Fruit fly (Drosophila melanogaster) whole organism, embryonic: ENCODE data around the gene PAPLA1.

Experiments used
- Atf-2 ChIP-seq: fragments of 200-800 bp; sonication (Bioruptor generic); optimal IDR thresholded peaks from 2 replicates; lab custom pipeline; 2016; ENCODE audit warnings: missing biosample characterization, missing genetic modification characterization
- Atf3 ChIP-seq: fragments of 200-800 bp; sonication (Bioruptor generic); optimal IDR thresholded peaks from 3 replicates; lab custom pipeline; 2016; ENCODE audit warnings: missing biosample characterization, missing genetic modification characterization
- Atf6 ChIP-seq: fragments of 200-800 bp; sonication (Bioruptor generic); IDR thresholded peaks from 2 replicates; pipeline ENCODE4 v1.3.6; 2022; ENCODE audit warnings: missing biosample characterization, missing genetic modification characterization
- Bdp1 ChIP-seq: fragments of 200-800 bp; sonication (Bioruptor generic); optimal IDR thresholded peaks from 3 replicates; lab custom pipeline; 2016; ENCODE audit warnings: missing biosample characterization, missing genetic modification characterization
- CG10321 ChIP-seq: fragments of 200-800 bp; sonication (Bioruptor generic); IDR thresholded peaks from 2 replicates; pipeline ENCODE4 v1.3.6; 2022; ENCODE audit warnings: missing biosample characterization, missing genetic modification characterization
- CG11456 ChIP-seq: fragments of 200-800 bp; sonication (Bioruptor generic); IDR thresholded peaks from 3 replicates; pipeline ENCODE4 v1.3.6; 2022; ENCODE audit warnings: missing biosample characterization, missing genetic modification characterization
- CG12071 ChIP-seq: fragments of 200-800 bp; sonication (Bioruptor generic); optimal IDR thresholded peaks from 3 replicates; lab custom pipeline; 2018; ENCODE audit warnings: missing biosample characterization, mild to moderate bottlenecking, missing genetic modification characterization
- CG13424 ChIP-seq: fragments of 200-800 bp; sonication (Bioruptor generic); optimal IDR thresholded peaks from 2 replicates; lab custom pipeline; 2019; ENCODE audit warnings: missing biosample characterization, mild to moderate bottlenecking, missing genetic modification characterization, moderate library complexity
- CG13624 ChIP-seq: fragments of 200-800 bp; sonication (Bioruptor generic); optimal IDR thresholded peaks from 2 replicates; lab custom pipeline; 2016; ENCODE audit warnings: missing biosample characterization, missing genetic modification characterization
- CG1602 ChIP-seq: fragments of 200-800 bp; sonication (Bioruptor generic); optimal IDR thresholded peaks from 3 replicates; lab custom pipeline; 2016; ENCODE audit warnings: missing biosample characterization, missing genetic modification characterization
- CG16779 ChIP-seq: fragments of 200-800 bp; sonication (Bioruptor generic); IDR thresholded peaks from 2 replicates; pipeline ENCODE4 v1.3.6; 2022; ENCODE audit warnings: missing biosample characterization, missing genetic modification characterization
- CG16813 ChIP-seq: fragments of 200-800 bp; sonication (Bioruptor generic); IDR thresholded peaks from 3 replicates; pipeline ENCODE4 v1.3.6; 2022; ENCODE audit warnings: missing biosample characterization, missing genetic modification characterization; ENCODE audit not compliant: partially characterized antibody
- CG17359 ChIP-seq: fragments of 200-800 bp; sonication (Bioruptor generic); optimal IDR thresholded peaks from 3 replicates; lab custom pipeline; 2018; ENCODE audit warnings: missing biosample characterization, mild to moderate bottlenecking, missing genetic modification characterization, moderate library complexity
- CG17802 ChIP-seq: fragments of 200-800 bp; sonication (Bioruptor generic); optimal IDR thresholded peaks from 2 replicates; lab custom pipeline; 2018; ENCODE audit warnings: missing biosample characterization, mild to moderate bottlenecking, missing genetic modification characterization, moderate library complexity
- CG18262 ChIP-seq: fragments of 200-800 bp; optimal IDR thresholded peaks from 3 replicates; lab custom pipeline; 2019; ENCODE audit warnings: missing biosample characterization, mild to moderate bottlenecking, missing genetic modification characterization, moderate library complexity
- CG2202 ChIP-seq: fragments of 200-800 bp; sonication (Bioruptor generic); optimal IDR thresholded peaks from 2 replicates; lab custom pipeline; 2018; ENCODE audit warnings: missing biosample characterization, mild to moderate bottlenecking, missing genetic modification characterization
- CG3281 ChIP-seq: fragments of 200-800 bp; sonication (Bioruptor generic); optimal IDR thresholded peaks from 3 replicates; lab custom pipeline; 2017; ENCODE audit warnings: missing biosample characterization, mild to moderate bottlenecking, missing genetic modification characterization
- CG42726 ChIP-seq: fragments of 200-800 bp; sonication (Bioruptor generic); IDR thresholded peaks from 2 replicates; pipeline ENCODE4 v1.3.6; 2022; ENCODE audit warnings: missing biosample characterization, missing genetic modification characterization; ENCODE audit not compliant: partially characterized antibody
- CG4328 ChIP-seq: fragments of 200-800 bp; sonication (Bioruptor generic); optimal IDR thresholded peaks from 3 replicates; lab custom pipeline; 2017; ENCODE audit warnings: missing biosample characterization, missing genetic modification reagents, missing genetic modification characterization
- CG43689 ChIP-seq: fragments of 200-800 bp; sonication (Bioruptor generic); IDR thresholded peaks from 2 replicates; pipeline ENCODE4 v1.3.6; 2022; ENCODE audit warnings: missing biosample characterization, missing genetic modification characterization
- CG7786 ChIP-seq: fragments of 200-800 bp; sonication (Bioruptor generic); optimal IDR thresholded peaks from 2 replicates; lab custom pipeline; 2016; ENCODE audit warnings: missing biosample characterization, missing genetic modification characterization
- CG8290 ChIP-seq, 3 experiments: fragments of 200-800 bp; sonication (Bioruptor generic); optimal IDR thresholded peaks; 2 replicates each; lab custom pipeline; 2016 to 2019; ENCODE audit warnings: missing biosample characterization in 3 of 3, missing genetic modification characterization in 3 of 3, mild to moderate bottlenecking in 2 of 3, moderate library complexity in 1 of 3
- CG8388 ChIP-seq: fragments of 200-800 bp; sonication (Bioruptor generic); optimal IDR thresholded peaks from 2 replicates; lab custom pipeline; 2019; ENCODE audit warnings: missing biosample characterization, mild to moderate bottlenecking, missing genetic modification characterization, moderate library complexity
- CG9797 ChIP-seq: fragments of 200-800 bp; sonication (Bioruptor generic); optimal IDR thresholded peaks from 3 replicates; lab custom pipeline; 2018; ENCODE audit warnings: missing biosample characterization, mild to moderate bottlenecking, missing genetic modification characterization
- Deaf1 ChIP-seq: fragments of 200-800 bp; optimal IDR thresholded peaks from 3 replicates; lab custom pipeline; 2019; ENCODE audit warnings: missing biosample characterization, mild to moderate bottlenecking, missing genetic modification characterization, moderate library complexity
- Dip2 ChIP-seq: fragments of 200-800 bp; sonication (Bioruptor generic); IDR thresholded peaks from 2 replicates; pipeline ENCODE4 v1.3.6; 2022; ENCODE audit warnings: missing biosample characterization, missing genetic modification characterization
- Doc3 ChIP-seq: fragments of 200-800 bp; sonication (Bioruptor generic); IDR thresholded peaks from 3 replicates; pipeline ENCODE4 v1.3.6; 2022; ENCODE audit warnings: missing biosample characterization, missing genetic modification characterization; ENCODE audit not compliant: partially characterized antibody
- Dref ChIP-seq: fragments of 200-800 bp; sonication (Bioruptor generic); IDR thresholded peaks from 2 replicates; pipeline ENCODE4 v1.3.6; 2022; ENCODE audit warnings: missing biosample characterization, missing genetic modification characterization
- Gsc ChIP-seq: fragments of 200-800 bp; sonication (Bioruptor generic); IDR thresholded peaks from 2 replicates; pipeline ENCODE4 v1.3.6; 2022; ENCODE audit warnings: missing biosample characterization, missing genetic modification characterization
- Kr ChIP-seq: fragments of 200-800 bp; sonication (Bioruptor generic); optimal IDR thresholded peaks from 2 replicates; lab custom pipeline; 2017; ENCODE audit warnings: missing biosample characterization, mild to moderate bottlenecking, missing genetic modification characterization
- Lpt ChIP-seq: fragments of >200 bp; optimal IDR thresholded peaks from 2 replicates; lab custom pipeline; 2018; ENCODE audit warnings: missing biosample characterization, missing genetic modification characterization
- Mrtf ChIP-seq: fragments of 200-800 bp; sonication (Bioruptor generic); IDR thresholded peaks from 3 replicates; pipeline ENCODE4 v1.3.6; 2022; ENCODE audit warnings: missing biosample characterization, missing genetic modification characterization
- Scr ChIP-seq: fragments of 200-800 bp; sonication (Bioruptor generic); IDR thresholded peaks from 2 replicates; pipeline ENCODE4 v1.3.6; 2022; ENCODE audit warnings: missing biosample characterization, missing genetic modification characterization; ENCODE audit not compliant: partially characterized antibody
- ara ChIP-seq: fragments of 200-800 bp; sonication (Bioruptor generic); IDR thresholded peaks from 2 replicates; pipeline ENCODE4 v1.3.6; 2022; ENCODE audit warnings: missing biosample characterization, missing genetic modification characterization
- bsh ChIP-seq, 2 experiments: fragments of 200-800 bp; sonication (Bioruptor generic); optimal IDR thresholded peaks; 2 replicates each; lab custom pipeline; 2017 to 2018; ENCODE audit warnings: mild to moderate bottlenecking in 2 of 2, missing biosample characterization in 2 of 2, missing genetic modification characterization in 2 of 2, moderate library complexity in 1 of 2
- cwo ChIP-seq: fragments of 200-800 bp; sonication (Bioruptor generic); optimal IDR thresholded peaks from 3 replicates; lab custom pipeline; 2017; ENCODE audit warnings: missing biosample characterization, missing genetic modification characterization, mild to moderate bottlenecking, moderate library complexity, missing genetic modification reagents
- da ChIP-seq: fragments of 200-800 bp; sonication (Bioruptor generic); optimal IDR thresholded peaks from 2 replicates; lab custom pipeline; 2016; ENCODE audit warnings: missing biosample characterization, missing genetic modification characterization
- dm ChIP-seq: fragments of 200-800 bp; sonication (Bioruptor generic); optimal IDR thresholded peaks from 3 replicates; lab custom pipeline; 2016; ENCODE audit warnings: missing biosample characterization, missing genetic modification characterization
- emc ChIP-seq: fragments of 200-800 bp; sonication (Bioruptor generic); optimal IDR thresholded peaks from 2 replicates; lab custom pipeline; 2016; ENCODE audit warnings: missing biosample characterization, missing genetic modification characterization
- fru ChIP-seq: fragments of >200 bp; optimal IDR thresholded peaks from 2 replicates; lab custom pipeline; 2017
- grn ChIP-seq: fragments of 200-800 bp; sonication (Bioruptor generic); optimal IDR thresholded peaks from 3 replicates; lab custom pipeline; 2017; ENCODE audit warnings: missing biosample characterization, missing genetic modification characterization
- gsb ChIP-seq: fragments of 200-800 bp; sonication (Bioruptor generic); IDR thresholded peaks from 2 replicates; pipeline ENCODE4 v1.3.6; 2022; ENCODE audit warnings: missing biosample characterization, missing genetic modification characterization
- kah ChIP-seq: fragments of 200-800 bp; sonication (Bioruptor generic); optimal IDR thresholded peaks from 2 replicates; lab custom pipeline; 2018; ENCODE audit warnings: missing biosample characterization, mild to moderate bottlenecking, missing genetic modification characterization
- pan ChIP-seq, 4 experiments: fragments of >200 bp in 3 of 4; fragments of 200-800 bp in 1 of 4; sonication (Bioruptor generic) in 1 of 4; optimal IDR thresholded peaks in 3 of 4; IDR thresholded peaks in 1 of 4; 2 replicates each; pipeline versions ENCODE4 v1.3.6 to Lab custom; 2017 to 2022; ENCODE audit warnings: missing biosample characterization in 2 of 4, missing genetic modification characterization in 2 of 4, mixed read lengths in 1 of 4
- pfk ChIP-seq: fragments of 200-800 bp; sonication (Bioruptor generic); optimal IDR thresholded peaks from 2 replicates; lab custom pipeline; 2018; ENCODE audit warnings: missing biosample characterization, mild to moderate bottlenecking, missing genetic modification characterization, moderate library complexity
- pita ChIP-seq: fragments of 200-800 bp; sonication (Bioruptor generic); optimal IDR thresholded peaks from 2 replicates; lab custom pipeline; 2017; ENCODE audit warnings: missing biosample characterization, mild to moderate bottlenecking, missing genetic modification characterization
- tio ChIP-seq: fragments of 200-800 bp; sonication (Bioruptor generic); optimal IDR thresholded peaks from 2 replicates; lab custom pipeline; 2017; ENCODE audit warnings: missing biosample characterization, missing genetic modification characterization, inconsistent platforms
- ttk ChIP-seq: fragments of 200-800 bp; sonication (Bioruptor generic); IDR thresholded peaks from 2 replicates; pipeline ENCODE4 v2.1.2; 2022; ENCODE audit warnings: missing biosample characterization, missing genetic modification characterization
- twi ChIP-seq: fragments of 200-800 bp; optimal IDR thresholded peaks from 2 replicates; lab custom pipeline; 2019; ENCODE audit warnings: missing biosample characterization, mild to moderate bottlenecking, missing genetic modification characterization, moderate library complexity
- wdn ChIP-seq: fragments of 200-800 bp; sonication (Bioruptor generic); IDR thresholded peaks from 2 replicates; pipeline ENCODE4 v1.3.6; 2022; ENCODE audit warnings: missing biosample characterization, missing genetic modification characterization

PAPLA1 gene

DNA sequence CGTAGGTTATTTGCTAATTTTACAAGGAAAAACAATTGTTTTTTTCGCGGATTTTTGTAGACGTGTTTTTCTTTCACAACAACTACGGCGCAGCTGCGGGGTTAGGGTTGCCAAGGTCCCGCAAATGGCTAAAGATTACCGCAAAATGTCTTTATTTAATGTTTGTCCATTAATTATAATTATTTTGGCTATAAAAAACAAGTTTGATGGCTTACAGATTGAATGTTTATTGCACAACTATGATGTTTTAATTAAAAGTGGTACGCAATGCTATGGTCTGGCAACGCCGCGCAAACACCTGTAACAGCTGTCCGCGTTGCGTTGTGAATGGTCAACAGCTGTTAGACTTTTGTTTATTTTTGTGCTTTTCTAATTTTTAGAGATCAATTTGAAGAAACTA, 2.8 kb downstream of the PAPLA1 start (continued):
- TF ChIP-seq Scr (GFP tag; lab: Robert Waterston, UW) (no peak), CG9797 (GFP tag; lab: Kevin White, UChicago) (peak; percentile 23), emc (GFP tag; lab: Kevin White, UChicago) (peak; percentile 6), CG16779 (no peak), pan (optimal IDR thresholded peaks at IDR 0.05; lab: Kevin White, UChicago) (no peak), pan (GFP tag; optimal IDR thresholded peaks at IDR 0.05 in 1 of 2, IDR thresholded peaks at IDR 0.05 in 1 of 2) (peak in 1 of 2 experiments; percentile 64), Mrtf (GFP tag; lab: Robert Waterston, UW) (no peak), wdn (GFP tag; lab: Robert Waterston, UW) (0 out of 2 replicates have a peak, but pooled peaks have one; percentile 50), dm (GFP tag; lab: Kevin White, UChicago) (peak; percentile 26), Atf6 (GFP tag; lab: Robert Waterston, UW) (0 out of 2 replicates have a peak, but pooled peaks have one; percentile 39), CG10321 (GFP tag; lab: Robert Waterston, UW) (no peak), CG42726 (GFP tag; lab: Robert Waterston, UW) (no peak), ara (GFP tag; lab: Robert Waterston, UW) (peak; percentile 59), CG7786 (GFP tag; lab: Kevin White, UChicago) (peak; percentile 62), CG8388 (GFP tag; lab: Kevin White, UChicago) (peak; percentile 41), Doc3 (GFP tag; lab: Robert Waterston, UW) (0 out of 3 replicates have a peak, but pooled peaks have one; percentile 7), tio (GFP tag; lab: Kevin White, UChicago) (peak; percentile 39), CG13624 (GFP tag; lab: Kevin White, UChicago) (peak; percentile 87), Deaf1 (tag; lab: Kevin White, UChicago) (peak; percentile 15), da (GFP tag; lab: Kevin White, UChicago) (peak; percentile 74), Lpt (no peak), CG17359 (peak; percentile 80), CG18262 (peak; percentile 61), CG13424 (tag; lab: Kevin White, UChicago) (peak; percentile 79), CG43689 (no peak), pita (GFP tag; lab: Kevin White, UChicago) (no peak), twi (tag; lab: Kevin White, UChicago) (peak; percentile 55), cwo (GFP tag; lab: Kevin White, UChicago) (peak; percentile 21), CG12071 (GFP tag; lab: Kevin White, UChicago) (peak; percentile 9), Dref (GFP tag; lab: Robert Waterston, UW) (no peak), CG3281 (GFP tag; lab: Kevin White, UChicago) (peak; percentile 82), CG1602 (GFP tag; lab: Kevin White, UChicago) (no peak), bsh (GFP tag; optimal IDR thresholded peaks at IDR 0.05; lab: Kevin White, UChicago) (no peak), Gsc (GFP tag; lab: Robert Waterston, UW) (no peak), CG16813 (0 out of 3 replicates have a peak, but pooled peaks have one; percentile 16), CG17802 (tag; lab: Kevin White, UChicago) (no peak), Bdp1 (GFP tag; lab: Kevin White, UChicago) (peak; percentile 68), ttk (GFP tag; lab: Robert Waterston, UW) (no peak), CG8290 (GFP tag; optimal IDR thresholded peaks at IDR 0.05; lab: Kevin White, UChicago) (peak; percentile 26), CG8290 (tag; optimal IDR thresholded peaks at IDR 0.05; lab: Kevin White, UChicago) (peak in 1 of 2 experiments; percentile 83), CG11456 (GFP tag; lab: Robert Waterston, UW) (no peak), Atf-2 (GFP tag; lab: Kevin White, UChicago) (peak; percentile 26), Kr (no peak), pfk (GFP tag; lab: Kevin White, UChicago) (no peak), fru (no peak), Atf3 (GFP tag; lab: Kevin White, UChicago) (peak; percentile 8), Dip2 (no peak), gsb (GFP tag; lab: Robert Waterston, UW) (peak; percentile 15; the same call in 1 of the 2 replicates), kah (GFP tag; lab: Kevin White, UChicago) (peak; percentile 99), CG4328 (GFP tag; lab: Kevin White, UChicago) (peak; percentile 59), grn (GFP tag; lab: Kevin White, UChicago) (peak; percentile 16), CG2202 (no peak)
